Worm (Caenorhabditis elegans) whole organism, L2 larva: ENCODE data around the gene gmeb-1.

Source experiments
- C34F6.9 ChIP-seq: fragments of 150-350 bp; optimal IDR thresholded peaks from 2 replicates; lab custom pipeline; 2014; ENCODE audit warnings: missing biosample characterization, missing genetic modification characterization
- F13H6.1 ChIP-seq: sonication (generic microtip); optimal IDR thresholded peaks from 2 replicates; lab custom pipeline; 2016; ENCODE audit warnings: missing genetic modification characterization, missing compliant biosample characterization
- R02D3.7 ChIP-seq: fragments of 150-350 bp; optimal IDR thresholded peaks from 2 replicates; lab custom pipeline; 2014; ENCODE audit warnings: missing biosample characterization, missing genetic modification characterization
- ZK546.5 ChIP-seq: sonication (generic microtip); optimal IDR thresholded peaks from 2 replicates; lab custom pipeline; 2017; ENCODE audit warnings: missing biosample characterization, missing genetic modification characterization
- alr-1 ChIP-seq: fragments of 150-350 bp; optimal IDR thresholded peaks from 2 replicates; lab custom pipeline; 2014; ENCODE audit warnings: missing biosample characterization, missing genetic modification characterization
- aly-2 ChIP-seq: fragments of 150-350 bp; optimal IDR thresholded peaks from 2 replicates; lab custom pipeline; 2014; ENCODE audit warnings: missing biosample characterization, missing genetic modification characterization
- ama-1 ChIP-seq: fragments of 150-350 bp; optimal IDR thresholded peaks from 2 replicates; lab custom pipeline; 2018; ENCODE audit warnings: inconsistent platforms
- blmp-1 ChIP-seq: sonication (generic microtip); optimal IDR thresholded peaks from 2 replicates; lab custom pipeline; 2017; ENCODE audit warnings: missing genetic modification characterization, mild to moderate bottlenecking, missing compliant biosample characterization, antibody characterized with exemption, moderate library complexity; ENCODE audit not compliant: insufficient read depth
- ceh-16 ChIP-seq: fragments of 150-350 bp; optimal IDR thresholded peaks from 2 replicates; lab custom pipeline; 2014; ENCODE audit warnings: missing biosample characterization, missing genetic modification characterization
- crh-2 ChIP-seq: sonication (generic microtip); optimal IDR thresholded peaks from 2 replicates; lab custom pipeline; 2017; ENCODE audit warnings: missing biosample characterization, missing genetic modification characterization
- egl-27 ChIP-seq: sonication (generic microtip); optimal IDR thresholded peaks from 3 replicates; lab custom pipeline; 2017; ENCODE audit warnings: missing biosample characterization, missing genetic modification reagents, missing genetic modification characterization
- elt-1 ChIP-seq: fragments of 150-350 bp; optimal IDR thresholded peaks from 2 replicates; lab custom pipeline; 2014; ENCODE audit warnings: missing biosample characterization, missing genetic modification characterization
- elt-3 ChIP-seq: sonication (generic microtip); optimal IDR thresholded peaks from 2 replicates; lab custom pipeline; 2017; ENCODE audit warnings: missing biosample characterization, missing genetic modification characterization
- fos-1 ChIP-seq: fragments of 150-350 bp; optimal IDR thresholded peaks from 2 replicates; lab custom pipeline; 2014; ENCODE audit warnings: missing biosample characterization, missing genetic modification characterization
- lin-11 ChIP-seq: fragments of 150-350 bp; sonication (generic microtip); optimal IDR thresholded peaks from 2 replicates; lab custom pipeline; 2014; ENCODE audit warnings: missing biosample characterization, missing genetic modification characterization, inconsistent platforms, mixed read lengths
- lin-13 ChIP-seq: fragments of 150-350 bp; optimal IDR thresholded peaks from 2 replicates; lab custom pipeline; 2014; ENCODE audit warnings: missing biosample characterization, missing genetic modification reagents, missing genetic modification characterization
- lsy-2 ChIP-seq, 2 experiments: fragments of 150-350 bp in 1 of 2; sonication (generic microtip) in 1 of 2; optimal IDR thresholded peaks; 2 replicates each; lab custom pipeline; 2014 to 2017; ENCODE audit warnings: missing biosample characterization in 2 of 2, missing genetic modification characterization in 2 of 2
- mab-5 ChIP-seq: fragments of 150-350 bp; optimal IDR thresholded peaks from 2 replicates; lab custom pipeline; 2014; ENCODE audit warnings: missing biosample characterization, missing genetic modification characterization
- mbf-1 ChIP-seq: sonication (generic microtip); optimal IDR thresholded peaks from 2 replicates; lab custom pipeline; 2017; ENCODE audit warnings: missing biosample characterization, missing genetic modification characterization
- mdl-1 ChIP-seq, 2 experiments: fragments of 150-350 bp in 1 of 2; sonication (generic microtip) in 1 of 2; optimal IDR thresholded peaks; 2 replicates each; lab custom pipeline; 2017; ENCODE audit warnings: missing biosample characterization in 2 of 2, missing genetic modification characterization in 2 of 2
- nhr-10 ChIP-seq: sonication (generic microtip); optimal IDR thresholded peaks from 2 replicates; lab custom pipeline; 2017; ENCODE audit warnings: missing biosample characterization, missing genetic modification characterization
- nhr-11 ChIP-seq: fragments of 150-350 bp; optimal IDR thresholded peaks from 2 replicates; lab custom pipeline; 2014; ENCODE audit warnings: missing biosample characterization, missing genetic modification characterization
- nhr-129 ChIP-seq: fragments of 150-350 bp; optimal IDR thresholded peaks from 2 replicates; lab custom pipeline; 2014; ENCODE audit warnings: missing biosample characterization, missing genetic modification characterization
- nhr-21 ChIP-seq: fragments of 150-350 bp; optimal IDR thresholded peaks from 2 replicates; lab custom pipeline; 2014; ENCODE audit warnings: missing biosample characterization, missing genetic modification characterization
- nhr-25 ChIP-seq: fragments of 150-350 bp; sonication (generic microtip); optimal IDR thresholded peaks from 3 replicates; lab custom pipeline; 2014; ENCODE audit warnings: missing biosample characterization, missing genetic modification characterization
- nhr-6 ChIP-seq: fragments of 150-350 bp; optimal IDR thresholded peaks from 2 replicates; lab custom pipeline; 2014; ENCODE audit warnings: missing biosample characterization, missing genetic modification characterization
- nhr-77 ChIP-seq: fragments of 150-350 bp; optimal IDR thresholded peaks from 2 replicates; lab custom pipeline; 2014; ENCODE audit warnings: missing biosample characterization, missing genetic modification characterization
- peb-1 ChIP-seq: fragments of 150-350 bp; optimal IDR thresholded peaks from 2 replicates; lab custom pipeline; 2014; ENCODE audit warnings: missing biosample characterization, missing genetic modification characterization
- sem-4 ChIP-seq: fragments of 150-350 bp; optimal IDR thresholded peaks from 2 replicates; lab custom pipeline; 2014; ENCODE audit warnings: missing biosample characterization, missing genetic modification reagents, missing genetic modification characterization
- skn-1 ChIP-seq: sonication (generic microtip); optimal IDR thresholded peaks from 2 replicates; lab custom pipeline; 2017; ENCODE audit warnings: missing biosample characterization, missing genetic modification characterization
- sma-3 ChIP-seq: sonication (generic microtip); optimal IDR thresholded peaks from 2 replicates; lab custom pipeline; 2016; ENCODE audit warnings: missing genetic modification reagents, missing genetic modification characterization, missing compliant biosample characterization
- sma-9 ChIP-seq, 2 experiments: fragments of 150-350 bp in 1 of 2; sonication (generic microtip) in 1 of 2; optimal IDR thresholded peaks; 2 replicates each; lab custom pipeline; 2014 to 2016; ENCODE audit warnings: missing genetic modification characterization in 2 of 2, mild to moderate bottlenecking in 1 of 2, missing biosample characterization in 1 of 2, missing compliant biosample characterization in 1 of 2, missing genetic modification reagents in 1 of 2, moderate library complexity in 1 of 2
- snpc-4 ChIP-seq: fragments of 150-350 bp; optimal IDR thresholded peaks from 2 replicates; lab custom pipeline; 2014; ENCODE audit warnings: missing biosample characterization, missing genetic modification characterization
- unc-55 ChIP-seq: fragments of 150-350 bp; sonication (generic microtip); optimal IDR thresholded peaks from 3 replicates; lab custom pipeline; 2014; ENCODE audit warnings: missing biosample characterization, missing genetic modification reagents, missing genetic modification characterization
- unc-62 ChIP-seq: fragments of 150-350 bp; optimal IDR thresholded peaks from 2 replicates; lab custom pipeline; 2014; ENCODE audit warnings: missing biosample characterization, missing genetic modification reagents, missing genetic modification characterization
- zag-1 ChIP-seq: fragments of 150-350 bp; optimal IDR thresholded peaks from 2 replicates; lab custom pipeline; 2014; ENCODE audit warnings: missing biosample characterization, missing genetic modification characterization
- ztf-11 ChIP-seq: sonication (generic microtip); optimal IDR thresholded peaks from 2 replicates; lab custom pipeline; 2017; ENCODE audit warnings: missing biosample characterization, missing genetic modification characterization

Gene gmeb-1

ce11 chrII:24559-24998 is 5.2 kb downstream of the gmeb-1 start, which contains the start of gene enee-1 (continued):
- TF ChIP-seq crh-2 (tag; lab: Kevin White, UChicago) (peak; percentile 94), C34F6.9 (tag; lab: Kevin White, UChicago) (peak; percentile 90), aly-2 (tag; lab: Kevin White, UChicago) (no peak), nhr-129 (tag; lab: Kevin White, UChicago) (peak; percentile 91), mab-5 (peak; percentile 77), egl-27 (peak; percentile 4), nhr-77 (tag; lab: Kevin White, UChicago) (peak; percentile 18)

- TF ChIP-seq lsy-2 (tag; optimal IDR thresholded peaks at IDR 0.05; lab: Kevin White, UChicago) (no peak), aly-2 (tag; lab: Kevin White, UChicago) (no peak), lin-13 (GFP tag; lab: Kevin White, UChicago) (no peak), nhr-10 (no peak), nhr-11 (tag; lab: Kevin White, UChicago) (no peak), nhr-25 (peak; percentile 53), sem-4 (no peak), zag-1 (no peak), elt-3 (tag; lab: Kevin White, UChicago) (no peak), nhr-6 (tag; lab: Kevin White, UChicago) (peak; percentile 85), ztf-11 (tag; lab: Kevin White, UChicago) (no peak), mdl-1 (tag; optimal IDR thresholded peaks at IDR 0.05; lab: Kevin White, UChicago) (no peak), R02D3.7 (tag; lab: Kevin White, UChicago) (no peak)
These were observed 8.9 kb downstream of the gmeb-1 start, which contains the start of gene F23F1.4 for ce11 chrII:28283-28682. Gene F23F1.4 (minus strand): TSS chrII:28423.

ce11 chrII:29578-29977 is 10.2 kb downstream of the gmeb-1 start:
- TF ChIP-seq ztf-11 (tag; lab: Kevin White, UChicago), result no peak
- peak; percentile 91 for TF ChIP-seq nhr-6 (tag; lab: Kevin White, UChicago)
- TF ChIP-seq, all 48 proteins: peak for 1

ce11 chrII:31521-31920 is 12.2 kb downstream of the gmeb-1 start, which contains the start of the genes F23F1.5 and fbxc-54:
Gene F23F1.5 (minus strand): TSS chrII:31584.
Gene fbxc-54 (plus strand): TSS chrII:31719.
- peak; percentile 80 for TF ChIP-seq unc-55 (GFP tag; lab: Kevin White, UChicago)
- TF ChIP-seq F13H6.1, result no peak
- no peak for TF ChIP-seq lin-11
- no peak for TF ChIP-seq alr-1
- peak; percentile 88 for TF ChIP-seq nhr-6 (tag; lab: Kevin White, UChicago)
- TF ChIP-seq lsy-2 (tag; optimal IDR thresholded peaks at IDR 0.05; lab: Kevin White, UChicago), result peak in 1 of 2 experiments; percentile 54
- TF ChIP-seq ceh-16 (tag; lab: Kevin White, UChicago), result no peak
- TF ChIP-seq elt-3 (tag; lab: Kevin White, UChicago), result no peak
- TF ChIP-seq R02D3.7 (tag; lab: Kevin White, UChicago), result no peak
- TF ChIP-seq nhr-11 (tag; lab: Kevin White, UChicago), result no peak
- no peak for TF ChIP-seq mbf-1
- TF ChIP-seq skn-1 (tag; lab: Kevin White, UChicago), result no peak
- peak; percentile 49 for TF ChIP-seq C34F6.9 (tag; lab: Kevin White, UChicago)
- TF ChIP-seq crh-2 (tag; lab: Kevin White, UChicago), result peak; percentile 15
- no peak for TF ChIP-seq peb-1 (tag; lab: Kevin White, UChicago)
- TF ChIP-seq nhr-129 (tag; lab: Kevin White, UChicago), result peak; percentile 19

ce11 chrII:33904-34303 is 14.6 kb downstream of the gmeb-1 start, which contains the start of gene F23F1.2:
Gene F23F1.2 (plus strand): TSS chrII:34204.
- TF ChIP-seq nhr-21 (tag; lab: Kevin White, UChicago) (no peak), snpc-4 (no peak)

- TF ChIP-seq sem-4 (no peak), nhr-77 (tag; lab: Kevin White, UChicago) (no peak), R02D3.7 (tag; lab: Kevin White, UChicago) (no peak), ama-1 (lab: Kevin White, UChicago) (no peak), fos-1 (tag; lab: Kevin White, UChicago) (no peak), elt-1 (tag; lab: Kevin White, UChicago) (no peak), aly-2 (tag; lab: Kevin White, UChicago) (no peak), ZK546.5 (tag; lab: Kevin White, UChicago) (no peak), blmp-1 (tag; lab: Kevin White, UChicago) (no peak), crh-2 (tag; lab: Kevin White, UChicago) (no peak), unc-55 (GFP tag; lab: Kevin White, UChicago) (no peak), sma-9 (GFP tag; optimal IDR thresholded peaks at IDR 0.05; lab: Kevin White, UChicago) (no peak), sma-9 (tag; optimal IDR thresholded peaks at IDR 0.05; lab: Kevin White, UChicago) (no peak), nhr-129 (tag; lab: Kevin White, UChicago) (no peak), zag-1 (no peak), unc-62 (GFP tag; lab: Kevin White, UChicago) (no peak), sma-3 (GFP tag; lab: Kevin White, UChicago) (no peak)
These were observed 17.9 kb downstream of the gmeb-1 start, which contains the start of gene F23F1.6 for ce11 chrII:37213-37612. Gene F23F1.6 (minus strand): TSS chrII:37313.
